Worm (Caenorhabditis elegans) whole organism, mixed stage, embryonic: Measurements from ENCODE around the gene clec-214.

Experiments used
- ces-1 ChIP-seq: fragments of 150-350 bp; optimal IDR thresholded peaks from 2 replicates; lab custom pipeline; 2014; ENCODE audit warnings: missing biosample characterization, missing genetic modification reagents, missing genetic modification characterization
- elt-1 ChIP-seq: sonication (generic microtip); optimal IDR thresholded peaks from 2 replicates; lab custom pipeline; 2017; ENCODE audit warnings: missing genetic modification characterization, mild to moderate bottlenecking, missing compliant biosample characterization, antibody characterized with exemption, moderate library complexity, borderline replicate concordance; ENCODE audit not compliant: insufficient read depth
- mab-5 ChIP-seq: fragments of 150-350 bp; optimal IDR thresholded peaks from 2 replicates; lab custom pipeline; 2014; ENCODE audit warnings: missing biosample characterization, missing genetic modification characterization
- nhr-12 ChIP-seq: fragments of 150-350 bp; optimal IDR thresholded peaks from 2 replicates; lab custom pipeline; 2014; ENCODE audit warnings: missing biosample characterization, missing genetic modification characterization
- nhr-237 ChIP-seq: fragments of 150-350 bp; optimal IDR thresholded peaks from 2 replicates; lab custom pipeline; 2014; ENCODE audit warnings: missing biosample characterization, missing genetic modification characterization
- pha-4 ChIP-seq: fragments of 150-350 bp; optimal IDR thresholded peaks from 2 replicates; lab custom pipeline; 2018; ENCODE audit warnings: missing biosample characterization, missing genetic modification reagents, missing genetic modification characterization
- snpc-4 ChIP-seq: fragments of 150-350 bp; optimal IDR thresholded peaks from 2 replicates; lab custom pipeline; 2014; ENCODE audit warnings: missing biosample characterization, missing genetic modification characterization
- sptf-1 ChIP-seq: sonication (generic microtip); optimal IDR thresholded peaks from 2 replicates; lab custom pipeline; 2017; ENCODE audit warnings: mild to moderate bottlenecking, missing genetic modification characterization, moderate library complexity, missing compliant biosample characterization
- unc-62 ChIP-seq: fragments of 150-350 bp; optimal IDR thresholded peaks from 2 replicates; lab custom pipeline; 2014; ENCODE audit warnings: missing biosample characterization, missing genetic modification reagents, missing genetic modification characterization

- no peak for TF ChIP-seq nhr-12 (tag; lab: Kevin White, UChicago)
- TF ChIP-seq snpc-4 (tag; lab: Kevin White, UChicago) = no peak
- no peak for TF ChIP-seq pha-4 (tag; lab: Kevin White, UChicago)
- no peak for TF ChIP-seq mab-5 (tag; lab: Kevin White, UChicago)
- no peak for TF ChIP-seq elt-1 (tag; lab: Kevin White, UChicago)
- TF ChIP-seq sptf-1 (tag; lab: Kevin White, UChicago) = no peak
- TF ChIP-seq nhr-237 (tag; lab: Kevin White, UChicago) = no peak
- no peak for TF ChIP-seq ces-1 (GFP tag; lab: Kevin White, UChicago)
- TF ChIP-seq unc-62 (GFP tag; lab: Kevin White, UChicago) = no peak
These were observed 8.7 kb upstream of the clec-214 start, which contains the start of gene scl-26 for ce11 chrV:7601443-7601842.
